Worm (Caenorhabditis elegans) whole organism, mixed stage, embryonic: ENCODE measurements around the gene F55G7.4.

Source experiments
- ces-1 ChIP-seq: fragments of 150-350 bp; optimal IDR thresholded peaks from 2 replicates; lab custom pipeline; 2014; ENCODE audit warnings: missing biosample characterization, missing genetic modification reagents, missing genetic modification characterization
- lin-13 ChIP-seq: fragments of 150-350 bp; optimal IDR thresholded peaks from 2 replicates; lab custom pipeline; 2014; ENCODE audit warnings: missing biosample characterization, missing genetic modification characterization

DNA sequence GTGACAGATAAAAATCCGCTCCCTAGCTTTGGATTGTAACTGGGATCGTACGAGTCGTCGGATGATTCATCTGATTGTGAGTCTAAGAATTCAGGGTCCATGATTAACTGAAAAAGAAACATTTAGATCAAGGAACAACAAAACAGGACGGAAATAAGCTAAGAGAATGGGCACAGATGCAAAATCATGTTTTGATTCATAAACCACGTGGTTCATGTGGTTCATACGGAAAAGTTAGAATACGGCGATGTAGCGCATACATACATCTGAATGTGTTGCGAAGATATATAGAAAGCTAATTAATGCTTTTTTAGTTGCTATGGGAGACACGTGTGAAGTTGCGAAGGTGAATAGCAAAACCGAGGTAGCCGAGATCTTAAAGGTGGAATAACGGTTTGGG is 14.3 kb downstream of the F55G7.4 start, which contains the start of gene F55G7.3:
- no peak for TF ChIP-seq ces-1 (GFP tag; lab: Kevin White, UChicago)
- no peak for TF ChIP-seq lin-13 (tag; lab: Kevin White, UChicago)
